Fruit fly (Drosophila melanogaster) whole organism, prepupa: Measurements from ENCODE around the gene Obp99a.

Experiments
- CG6163 ChIP-seq: fragments of 200-800 bp; sonication (Bioruptor generic); IDR thresholded peaks from 3 replicates; pipeline ENCODE4 v1.3.6; 2022; ENCODE audit warnings: missing biosample characterization, missing genetic modification characterization
- svp ChIP-seq: fragments of 200-800 bp; sonication (Bioruptor generic); peaks from one replicate; lab custom pipeline; 2016; ENCODE audit warnings: missing biosample characterization, missing genetic modification characterization

- TF ChIP-seq CG6163 (GFP tag; lab: Robert Waterston, UW): no peak
- TF ChIP-seq svp (GFP tag; lab: Kevin White, UChicago): no peak
Measured at dm6 chr3R:29716043-29716781, 44.8 kb downstream of the Obp99a start.
